Fruit fly (Drosophila melanogaster) whole organism, embryonic: ENCODE measurements around the gene miple2.
A peak's percentile ranks its signal among the peaks of the same experiment; 100 is the strongest.

Experiments used
- CG10147 ChIP-seq: fragments of 200-800 bp; sonication (Bioruptor generic); optimal IDR thresholded peaks from 2 replicates; lab custom pipeline; 2019; ENCODE audit warnings: missing biosample characterization, mild to moderate bottlenecking, missing genetic modification characterization, moderate library complexity
- CG13624 ChIP-seq: fragments of 200-800 bp; sonication (Bioruptor generic); optimal IDR thresholded peaks from 2 replicates; lab custom pipeline; 2016; ENCODE audit warnings: missing biosample characterization, missing genetic modification characterization
- CG14014 ChIP-seq: fragments of 200-800 bp; sonication (Bioruptor generic); IDR thresholded peaks from 2 replicates; pipeline ENCODE4 v1.3.6; 2022; ENCODE audit warnings: missing biosample characterization, missing genetic modification characterization
- CG14965 ChIP-seq: fragments of 200-800 bp; sonication (Bioruptor generic); optimal IDR thresholded peaks from 2 replicates; lab custom pipeline; 2016; ENCODE audit warnings: missing biosample characterization, missing genetic modification characterization, borderline replicate concordance
- CG15479 ChIP-seq: fragments of 200-800 bp; sonication (Bioruptor generic); optimal IDR thresholded peaks from 3 replicates; lab custom pipeline; 2019; ENCODE audit warnings: missing biosample characterization, mild to moderate bottlenecking, missing genetic modification characterization, moderate library complexity
- CG17186 ChIP-seq: fragments of 200-800 bp; sonication (Bioruptor generic); optimal IDR thresholded peaks from 3 replicates; lab custom pipeline; 2017; ENCODE audit warnings: missing biosample characterization, missing genetic modification reagents, missing genetic modification characterization
- CG17829 ChIP-seq: fragments of 200-800 bp; optimal IDR thresholded peaks from 2 replicates; lab custom pipeline; 2019; ENCODE audit warnings: missing biosample characterization, mild to moderate bottlenecking, missing genetic modification characterization, moderate library complexity
- CG18011 ChIP-seq: fragments of 200-800 bp; sonication (Bioruptor generic); optimal IDR thresholded peaks from 2 replicates; lab custom pipeline; 2017; ENCODE audit warnings: missing biosample characterization, missing genetic modification characterization, mild to moderate bottlenecking, moderate library complexity, missing genotype
- CG18262 ChIP-seq: fragments of 200-800 bp; optimal IDR thresholded peaks from 3 replicates; lab custom pipeline; 2019; ENCODE audit warnings: missing biosample characterization, mild to moderate bottlenecking, missing genetic modification characterization, moderate library complexity
- CG2875 ChIP-seq: fragments of 200-800 bp; sonication (Bioruptor generic); optimal IDR thresholded peaks from 2 replicates; lab custom pipeline; 2017; ENCODE audit warnings: missing biosample characterization, mild to moderate bottlenecking, missing genetic modification characterization, missing genetic modification reagents
- CG3163 ChIP-seq: fragments of 200-800 bp; sonication (Bioruptor generic); optimal IDR thresholded peaks from 3 replicates; lab custom pipeline; 2016; ENCODE audit warnings: missing biosample characterization, missing genetic modification characterization
- CG4360 ChIP-seq: fragments of 200-800 bp; sonication (Bioruptor generic); IDR thresholded peaks from 2 replicates; pipeline ENCODE4 v1.3.6; 2022; ENCODE audit warnings: missing biosample characterization, missing genetic modification characterization
- CG6683 ChIP-seq: fragments of 200-800 bp; sonication (Bioruptor generic); optimal IDR thresholded peaks from 2 replicates; lab custom pipeline; 2017; ENCODE audit warnings: missing biosample characterization, mild to moderate bottlenecking, missing genetic modification characterization, missing genetic modification reagents
- CG7271 ChIP-seq: fragments of 200-800 bp; sonication (Bioruptor generic); optimal IDR thresholded peaks from 2 replicates; lab custom pipeline; 2018; ENCODE audit warnings: missing biosample characterization, mild to moderate bottlenecking, missing genetic modification characterization, moderate library complexity
- CG7839 ChIP-seq: fragments of 200-800 bp; sonication (Bioruptor generic); optimal IDR thresholded peaks from 3 replicates; lab custom pipeline; 2018; ENCODE audit warnings: missing biosample characterization, mild to moderate bottlenecking, missing genetic modification characterization, moderate library complexity
- CG7987 ChIP-seq: fragments of 200-800 bp; sonication (Bioruptor generic); optimal IDR thresholded peaks from 2 replicates; lab custom pipeline; 2018; ENCODE audit warnings: missing biosample characterization, mild to moderate bottlenecking, missing genetic modification characterization, moderate library complexity
- CG8281 ChIP-seq: fragments of 200-800 bp; sonication (Bioruptor generic); optimal IDR thresholded peaks from 2 replicates; lab custom pipeline; 2018; ENCODE audit warnings: missing biosample characterization, mild to moderate bottlenecking, missing genetic modification characterization, moderate library complexity
- CG8765 ChIP-seq: fragments of 200-800 bp; sonication (Bioruptor generic); IDR thresholded peaks from 2 replicates; pipeline ENCODE4 v1.3.6; 2022; ENCODE audit warnings: missing biosample characterization, missing genetic modification characterization
- CG9932 ChIP-seq: fragments of 200-800 bp; sonication (Bioruptor generic); IDR thresholded peaks from 2 replicates; pipeline ENCODE4 v1.3.6; 2022; ENCODE audit warnings: missing biosample characterization, missing genetic modification characterization
- Deaf1 ChIP-seq: fragments of 200-800 bp; optimal IDR thresholded peaks from 3 replicates; lab custom pipeline; 2019; ENCODE audit warnings: missing biosample characterization, mild to moderate bottlenecking, missing genetic modification characterization, moderate library complexity
- Hr39 ChIP-seq: fragments of >200 bp; optimal IDR thresholded peaks from 2 replicates; lab custom pipeline; 2017
- Hr51 ChIP-seq, 2 experiments: fragments of 200-800 bp; sonication (Bioruptor generic); optimal IDR thresholded peaks; 2 replicates in 1 of 2; 3 replicates in 1 of 2; lab custom pipeline; 2016 to 2018; ENCODE audit warnings: missing biosample characterization in 2 of 2, missing genetic modification characterization in 2 of 2, mild to moderate bottlenecking in 1 of 2, moderate library complexity in 1 of 2
- Max ChIP-seq: fragments of 200-800 bp; sonication (Bioruptor generic); optimal IDR thresholded peaks from 2 replicates; lab custom pipeline; 2016; ENCODE audit warnings: missing biosample characterization, mild to moderate bottlenecking, missing genetic modification characterization
- Meics ChIP-seq: fragments of 200-800 bp; sonication (Bioruptor generic); optimal IDR thresholded peaks from 2 replicates; lab custom pipeline; 2017; ENCODE audit warnings: missing biosample characterization, mild to moderate bottlenecking, missing genetic modification characterization
- NFAT ChIP-seq: fragments of 200-800 bp; sonication (Bioruptor generic); IDR thresholded peaks from 2 replicates; pipeline ENCODE4 v1.3.6; 2022; ENCODE audit warnings: missing biosample characterization, missing genetic modification characterization
- Nf-YC ChIP-seq: fragments of 200-800 bp; optimal IDR thresholded peaks from 3 replicates; lab custom pipeline; 2019; ENCODE audit warnings: missing biosample characterization, mild to moderate bottlenecking, missing genetic modification characterization, moderate library complexity
- Oaz ChIP-seq: fragments of 200-800 bp; sonication (Bioruptor generic); IDR thresholded peaks from 2 replicates; pipeline ENCODE4 v1.3.6; 2022; ENCODE audit warnings: missing biosample characterization, missing genetic modification characterization
- Ravus ChIP-seq: fragments of 200-800 bp; sonication (Bioruptor generic); IDR thresholded peaks from 2 replicates; pipeline ENCODE4 v1.3.6; 2022; ENCODE audit warnings: missing biosample characterization, missing genetic modification characterization
- Rx ChIP-seq: fragments of 200-800 bp; sonication (Bioruptor generic); IDR thresholded peaks from 2 replicates; pipeline ENCODE4 v1.3.6; 2022; ENCODE audit warnings: missing biosample characterization, missing genetic modification characterization
- Sox100B ChIP-seq: fragments of 200-800 bp; sonication (Bioruptor generic); optimal IDR thresholded peaks from 3 replicates; lab custom pipeline; 2018; ENCODE audit warnings: missing biosample characterization, mild to moderate bottlenecking, missing genetic modification characterization
- chn ChIP-seq: fragments of 200-800 bp; sonication (Bioruptor generic); optimal IDR thresholded peaks from 2 replicates; lab custom pipeline; 2016; ENCODE audit warnings: missing biosample characterization, missing genetic modification characterization
- crc ChIP-seq: fragments of 200-800 bp; sonication (Bioruptor generic); optimal IDR thresholded peaks from 2 replicates; lab custom pipeline; 2016; ENCODE audit warnings: missing biosample characterization, missing genetic modification characterization
- croc ChIP-seq: fragments of 200-800 bp; sonication (Bioruptor generic); conservative IDR thresholded peaks from 3 replicates; pipeline ENCODE4 v1.3.6; 2022; ENCODE audit warnings: missing biosample characterization, missing genetic modification characterization
- crp ChIP-seq, 2 experiments: fragments of 200-800 bp; sonication (Bioruptor generic); optimal IDR thresholded peaks; 2 replicates in 1 of 2; 3 replicates in 1 of 2; lab custom pipeline; 2017; ENCODE audit warnings: missing biosample characterization in 2 of 2, missing genetic modification characterization in 2 of 2, mild to moderate bottlenecking in 1 of 2, moderate library complexity in 1 of 2
- disco-r ChIP-seq: fragments of 200-800 bp; sonication (Bioruptor generic); optimal IDR thresholded peaks from 2 replicates; lab custom pipeline; 2016; ENCODE audit warnings: missing biosample characterization, missing genetic modification characterization
- lbe ChIP-seq: fragments of 200-800 bp; sonication (Bioruptor generic); optimal IDR thresholded peaks from 2 replicates; lab custom pipeline; 2016; ENCODE audit warnings: missing biosample characterization, mild to moderate bottlenecking, missing genetic modification characterization
- lmd ChIP-seq: fragments of 200-800 bp; sonication (Bioruptor generic); IDR thresholded peaks from 2 replicates; pipeline ENCODE4 v1.3.6; 2022; ENCODE audit warnings: missing biosample characterization, missing genetic modification characterization
- nau ChIP-seq: fragments of 200-800 bp; sonication (Bioruptor generic); optimal IDR thresholded peaks from 3 replicates; lab custom pipeline; 2017; ENCODE audit warnings: missing biosample characterization, mild to moderate bottlenecking, missing genetic modification characterization, missing genetic modification reagents
- pros ChIP-seq: fragments of 200-800 bp; sonication (Bioruptor generic); optimal IDR thresholded peaks from 3 replicates; lab custom pipeline; 2019; ENCODE audit warnings: missing biosample characterization, mild to moderate bottlenecking, missing genetic modification characterization, moderate library complexity
- ro ChIP-seq: fragments of 200-800 bp; sonication (Bioruptor generic); IDR thresholded peaks from 2 replicates; pipeline ENCODE4 v1.3.6; 2022; ENCODE audit warnings: missing biosample characterization, missing genetic modification characterization
- schlank ChIP-seq: fragments of 200-800 bp; sonication (Bioruptor generic); optimal IDR thresholded peaks from 2 replicates; lab custom pipeline; 2018; ENCODE audit warnings: missing biosample characterization, mild to moderate bottlenecking, missing genetic modification characterization
- sens ChIP-seq: fragments of 200-800 bp; sonication (Bioruptor generic); peaks from one replicate; lab custom pipeline; 2016; ENCODE audit warnings: missing biosample characterization, missing genetic modification characterization
- sr ChIP-seq: fragments of 200-800 bp; sonication (Bioruptor generic); IDR thresholded peaks from 3 replicates; pipeline ENCODE4 v1.3.6; 2022; ENCODE audit warnings: missing biosample characterization, missing genetic modification characterization
- tll ChIP-seq, 2 experiments: fragments of 200-800 bp in 1 of 2; fragments of >200 bp in 1 of 2; sonication (Bioruptor generic) in 1 of 2; optimal IDR thresholded peaks; 2 replicates each; lab custom pipeline; 2017 to 2019; ENCODE audit warnings: missing biosample characterization in 2 of 2, missing genetic modification characterization in 2 of 2, mild to moderate bottlenecking in 1 of 2, moderate library complexity in 1 of 2
- tx ChIP-seq: fragments of 200-800 bp; sonication (Bioruptor generic); optimal IDR thresholded peaks from 2 replicates; lab custom pipeline; 2016; ENCODE audit warnings: missing biosample characterization, missing genetic modification characterization
- unc-4 ChIP-seq: fragments of 200-800 bp; sonication (Bioruptor generic); IDR thresholded peaks from 2 replicates; pipeline ENCODE4 v1.3.6; 2022; ENCODE audit warnings: missing biosample characterization, missing genetic modification characterization; ENCODE audit not compliant: partially characterized antibody
- wdn ChIP-seq: fragments of 200-800 bp; sonication (Bioruptor generic); IDR thresholded peaks from 2 replicates; pipeline ENCODE4 v1.3.6; 2022; ENCODE audit warnings: missing biosample characterization, missing genetic modification characterization
- zen ChIP-seq: fragments of 200-800 bp; sonication (Bioruptor generic); optimal IDR thresholded peaks from 3 replicates; lab custom pipeline; 2018; ENCODE audit warnings: missing biosample characterization, mild to moderate bottlenecking, missing genetic modification characterization, moderate library complexity

Gene miple2

DNA sequence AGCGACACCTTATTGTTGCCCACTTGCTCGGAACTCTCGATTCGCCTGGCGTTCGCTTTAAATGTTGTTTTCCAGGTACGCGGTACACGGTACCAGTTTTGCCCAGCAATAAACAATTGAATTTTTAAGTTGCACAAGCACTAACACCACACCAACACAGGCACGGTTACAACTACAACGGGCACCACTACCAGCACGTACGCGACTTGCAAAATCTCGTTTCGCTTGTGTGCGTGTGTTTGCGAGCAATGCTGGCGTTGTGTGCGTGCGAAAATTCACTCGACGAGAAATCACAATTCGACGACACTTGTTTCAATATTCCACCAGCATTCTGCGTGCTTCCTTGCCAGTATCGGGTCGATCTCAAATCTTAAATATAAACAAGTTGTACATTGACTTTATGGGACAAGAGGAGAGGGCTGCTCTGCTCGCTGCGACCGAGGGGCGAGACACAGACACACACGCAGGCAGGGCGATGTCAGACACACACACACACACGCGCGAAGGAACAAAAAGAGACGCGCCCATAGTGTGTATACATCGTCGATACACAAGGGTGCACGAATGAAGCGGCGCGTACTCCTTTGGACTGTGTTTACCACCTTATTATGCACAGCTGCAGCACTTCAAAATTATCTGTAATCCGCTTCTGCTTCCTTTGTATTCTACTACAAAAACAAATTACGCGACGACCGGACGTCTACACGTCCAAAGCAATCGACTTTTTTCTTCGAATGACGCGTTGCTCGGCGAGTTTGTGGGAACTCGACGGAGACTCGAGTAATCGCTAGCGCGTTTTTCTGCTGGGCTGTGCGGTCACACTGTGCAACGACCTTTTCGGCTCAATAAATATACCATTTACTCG, 48.4 kb downstream of the miple2 start, which contains the start of gene fwd (continued):
- TF ChIP-seq CG2875 (GFP tag; lab: Kevin White, UChicago) = peak; percentile 22
- TF ChIP-seq CG9932 = peak; percentile 38; the same call in 1 of the 2 replicates
- TF ChIP-seq CG8765 = no peak
- TF ChIP-seq Hr51 (GFP tag; optimal IDR thresholded peaks at IDR 0.05; lab: Kevin White, UChicago) = peak in 1 of 2 experiments; percentile 54
- TF ChIP-seq CG13624 = peak; percentile 66
- TF ChIP-seq CG15479 (GFP tag; lab: Kevin White, UChicago) = peak; percentile 87
- TF ChIP-seq tx (GFP tag; lab: Kevin White, UChicago) = no peak
- TF ChIP-seq lmd (GFP tag; lab: Robert Waterston, UW) = no peak
- TF ChIP-seq crp (GFP tag; optimal IDR thresholded peaks at IDR 0.05; lab: Kevin White, UChicago) = peak in 1 of 2 experiments; percentile 29
- TF ChIP-seq CG8281 (tag; lab: Kevin White, UChicago) = no peak
- TF ChIP-seq Sox100B (GFP tag; lab: Kevin White, UChicago) = no peak
- peak in 1 of 2 experiments; percentile 58 for TF ChIP-seq tll (GFP tag; optimal IDR thresholded peaks at IDR 0.05; lab: Kevin White, UChicago)
- peak; percentile 61 for TF ChIP-seq Nf-YC
- no peak for TF ChIP-seq Rx (GFP tag; lab: Robert Waterston, UW)
- no peak for TF ChIP-seq sr (GFP tag; lab: Robert Waterston, UW)
- peak; percentile 44 for TF ChIP-seq Max
- TF ChIP-seq CG17186 = peak; percentile 76
- peak; percentile 64 for TF ChIP-seq pros (GFP tag; lab: Kevin White, UChicago)
- peak; percentile 20 for TF ChIP-seq CG6683 (GFP tag; lab: Kevin White, UChicago)
- TF ChIP-seq CG14014 = no peak
- peak; percentile 63 for TF ChIP-seq nau (GFP tag; lab: Kevin White, UChicago)
- TF ChIP-seq CG18262 = peak; percentile 35
- TF ChIP-seq CG7839 (tag; lab: Kevin White, UChicago) = peak; percentile 40
- no peak for TF ChIP-seq crc
- TF ChIP-seq Ravus (GFP tag; lab: Robert Waterston, UW) = no peak
- peak; percentile 6 for TF ChIP-seq chn (GFP tag; lab: Kevin White, UChicago)
- TF ChIP-seq CG14965 (GFP tag; lab: Kevin White, UChicago) = no peak
- 0 out of 2 replicates have a peak, but pooled peaks have one; percentile 20 for TF ChIP-seq unc-4 (GFP tag; lab: Robert Waterston, UW)
- peak; percentile 14 for TF ChIP-seq Meics (GFP tag; lab: Kevin White, UChicago)
- TF ChIP-seq zen (tag; lab: Kevin White, UChicago) = peak; percentile 59
- TF ChIP-seq CG7987 (GFP tag; lab: Kevin White, UChicago) = peak; percentile 28
- TF ChIP-seq Deaf1 = peak; percentile 68
- peak; percentile 70 for TF ChIP-seq CG17829 (tag; lab: Kevin White, UChicago)
- peak; percentile 24 for TF ChIP-seq lbe (GFP tag; lab: Kevin White, UChicago)
- TF ChIP-seq CG4360 (GFP tag; lab: Robert Waterston, UW) = peak; percentile 76
- no peak for TF ChIP-seq wdn
- 0 out of 2 replicates have a peak, but pooled peaks have one; percentile 13 for TF ChIP-seq NFAT
- TF ChIP-seq croc (GFP tag; lab: Robert Waterston, UW) = no peak
- TF ChIP-seq schlank (tag; lab: Kevin White, UChicago) = peak; percentile 17
- TF ChIP-seq sens (GFP tag; lab: Kevin White, UChicago) = peak; percentile 87
- TF ChIP-seq CG3163 (GFP tag; lab: Kevin White, UChicago) = peak; percentile 38
- no peak for TF ChIP-seq Hr39 (lab: Kevin White, UChicago)
- TF ChIP-seq Oaz (GFP tag; lab: Robert Waterston, UW) = no peak
- TF ChIP-seq CG10147 = no peak
- no peak for TF ChIP-seq CG18011 (GFP tag; lab: Kevin White, UChicago)
- no peak for TF ChIP-seq ro (GFP tag; lab: Robert Waterston, UW)
- no peak for TF ChIP-seq disco-r (GFP tag; lab: Kevin White, UChicago)
- peak; percentile 77 for TF ChIP-seq CG7271
